Fruit fly (Drosophila melanogaster) whole organism, embryonic: ENCODE measurements around the gene spd-2.

Experiments
- CG34376 ChIP-seq: fragments of 200-800 bp; sonication (Bioruptor generic); optimal IDR thresholded peaks from 2 replicates; lab custom pipeline; 2018; ENCODE audit warnings: missing biosample characterization, mild to moderate bottlenecking, missing genetic modification characterization
- CG4730 ChIP-seq: fragments of 200-800 bp; sonication (Bioruptor generic); IDR thresholded peaks from 2 replicates; pipeline ENCODE4 v1.3.6; 2022; ENCODE audit warnings: missing biosample characterization, missing genetic modification characterization
- Drgx ChIP-seq: fragments of 200-800 bp; sonication (Bioruptor generic); IDR thresholded peaks from 2 replicates; pipeline ENCODE4 v1.3.6; 2022; ENCODE audit warnings: missing biosample characterization, missing genetic modification characterization
- Scr ChIP-seq: fragments of 200-800 bp; sonication (Bioruptor generic); IDR thresholded peaks from 2 replicates; pipeline ENCODE4 v1.3.6; 2022; ENCODE audit warnings: missing biosample characterization, missing genetic modification characterization; ENCODE audit not compliant: partially characterized antibody
- TFAM ChIP-seq: fragments of 200-800 bp; sonication (Bioruptor generic); optimal IDR thresholded peaks from 2 replicates; lab custom pipeline; 2017; ENCODE audit warnings: missing biosample characterization, missing genetic modification characterization, inconsistent platforms
- chn ChIP-seq: fragments of 200-800 bp; sonication (Bioruptor generic); optimal IDR thresholded peaks from 2 replicates; lab custom pipeline; 2016; ENCODE audit warnings: missing biosample characterization, missing genetic modification characterization
- insv ChIP-seq, 2 experiments: fragments of 200-800 bp; sonication (Bioruptor generic); optimal IDR thresholded peaks; 3 replicates each; lab custom pipeline; 2016 to 2018; ENCODE audit warnings: missing biosample characterization in 2 of 2, missing genetic modification characterization in 2 of 2
- jing ChIP-seq: fragments of 200-800 bp; sonication (Bioruptor generic); optimal IDR thresholded peaks from 2 replicates; lab custom pipeline; 2018; ENCODE audit warnings: missing biosample characterization, mild to moderate bottlenecking, missing genetic modification characterization
- pita ChIP-seq: fragments of 200-800 bp; sonication (Bioruptor generic); optimal IDR thresholded peaks from 2 replicates; lab custom pipeline; 2017; ENCODE audit warnings: missing biosample characterization, mild to moderate bottlenecking, missing genetic modification characterization
- psq ChIP-seq: fragments of 200-800 bp; sonication (Bioruptor generic); optimal IDR thresholded peaks from 2 replicates; lab custom pipeline; 2017; ENCODE audit warnings: missing biosample characterization, missing genetic modification characterization
- sqz ChIP-seq: fragments of 200-800 bp; sonication (Bioruptor generic); optimal IDR thresholded peaks from 3 replicates; lab custom pipeline; 2018; ENCODE audit warnings: missing biosample characterization, mild to moderate bottlenecking, missing genetic modification characterization
- trem ChIP-seq: fragments of 200-800 bp; optimal IDR thresholded peaks from 3 replicates; lab custom pipeline; 2019; ENCODE audit warnings: missing biosample characterization, mild to moderate bottlenecking, missing genetic modification characterization, moderate library complexity
- tup ChIP-seq: fragments of 200-800 bp; sonication (Bioruptor generic); optimal IDR thresholded peaks from 2 replicates; lab custom pipeline; 2016; ENCODE audit warnings: missing biosample characterization, mild to moderate bottlenecking, missing genetic modification characterization, moderate library complexity
- usp ChIP-seq: fragments of >200 bp; optimal IDR thresholded peaks from 2 replicates; lab custom pipeline; 2017; ENCODE audit warnings: missing biosample characterization, missing genetic modification characterization

DNA sequence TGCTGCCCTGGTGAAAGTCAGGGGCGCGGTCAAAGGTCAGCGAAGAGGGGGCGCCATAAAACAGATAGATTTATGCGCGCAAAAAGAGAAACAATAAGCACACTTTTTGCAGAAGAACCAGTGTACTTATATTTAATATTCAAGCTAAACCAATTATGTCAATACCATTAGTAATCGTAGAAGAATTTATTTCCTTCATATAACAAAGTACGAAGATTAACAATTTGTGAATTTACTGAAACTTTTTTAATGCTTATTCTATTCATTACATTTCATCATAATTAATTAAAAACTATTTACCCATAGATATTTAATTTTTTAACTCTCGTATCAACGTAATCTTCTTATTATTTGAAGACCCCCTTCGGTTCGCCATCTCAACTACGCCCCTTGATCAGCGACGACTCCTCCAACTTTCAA lies 47.3 kb upstream of the spd-2 start:
- TF ChIP-seq CG34376 (GFP tag; lab: Kevin White, UChicago) = no peak
- TF ChIP-seq CG4730 = no peak
- TF ChIP-seq chn = no peak
- no peak for TF ChIP-seq insv (GFP tag; optimal IDR thresholded peaks at IDR 0.05; lab: Kevin White, UChicago)
- TF ChIP-seq pita (GFP tag; lab: Kevin White, UChicago) = no peak
- no peak for TF ChIP-seq usp (GFP tag; lab: Kevin White, UChicago)
- TF ChIP-seq Drgx (GFP tag; lab: Robert Waterston, UW) = peak; percentile 16; the same call in 1 of the 2 replicates
- no peak for TF ChIP-seq TFAM (GFP tag; lab: Kevin White, UChicago)
- no peak for TF ChIP-seq Scr (GFP tag; lab: Robert Waterston, UW)
- TF ChIP-seq tup (GFP tag; lab: Kevin White, UChicago) = no peak
- peak; percentile 22 for TF ChIP-seq jing
- peak; percentile 27 for TF ChIP-seq trem (tag; lab: Kevin White, UChicago)
- TF ChIP-seq psq = no peak
- no peak for TF ChIP-seq sqz (GFP tag; lab: Kevin White, UChicago)
